Worm (Caenorhabditis elegans) whole organism, L1 larva: Measurements from ENCODE around the gene Y108F1.5.
"Not testable (repeated sequence)": the region's sequence is repeated elsewhere in the genome, so short reads cannot be mapped to it uniquely, and the experiment has no call there.

Experiments
- C04F5.9 ChIP-seq: sonication (generic microtip); optimal IDR thresholded peaks from 2 replicates; lab custom pipeline; 2016; ENCODE audit warnings: missing genetic modification characterization, missing compliant biosample characterization
- F16B12.6 ChIP-seq: fragments of 150-350 bp; optimal IDR thresholded peaks from 2 replicates; lab custom pipeline; 2014; ENCODE audit warnings: missing biosample characterization, missing genetic modification characterization
- Y116A8C.19 ChIP-seq: sonication (generic microtip); optimal IDR thresholded peaks from 2 replicates; lab custom pipeline; 2016; ENCODE audit warnings: missing compliant biosample characterization, missing genetic modification characterization, borderline replicate concordance
- aha-1 ChIP-seq: fragments of 150-350 bp; optimal IDR thresholded peaks from 2 replicates; lab custom pipeline; 2014; ENCODE audit warnings: missing biosample characterization, missing genetic modification characterization
- alr-1 ChIP-seq: fragments of 200-800 bp; sonication (Bioruptor generic); optimal IDR thresholded peaks from 2 replicates; lab custom pipeline; 2018; ENCODE audit warnings: borderline replicate concordance, mild to moderate bottlenecking, missing genetic modification characterization, missing compliant biosample characterization
- ama-1 ChIP-seq: fragments of 150-350 bp; optimal IDR thresholded peaks from 2 replicates; lab custom pipeline; 2014
- blmp-1 ChIP-seq: fragments of 150-350 bp; optimal IDR thresholded peaks from 2 replicates; lab custom pipeline; 2014; ENCODE audit warnings: missing biosample characterization, missing genetic modification characterization
- ceh-90 ChIP-seq: sonication (generic microtip); optimal IDR thresholded peaks from 2 replicates; lab custom pipeline; 2016; ENCODE audit warnings: missing genetic modification characterization, missing compliant biosample characterization
- dpl-1 ChIP-seq, 3 experiments: fragments of 150-350 bp in 2 of 3; sonication (generic microtip) in 1 of 3; optimal IDR thresholded peaks; 2 replicates each; lab custom pipeline; 2014 to 2017; ENCODE audit warnings: missing biosample characterization in 3 of 3, missing genetic modification characterization in 3 of 3, missing genetic modification reagents in 3 of 3
- efl-1 ChIP-seq, 4 experiments: fragments of 150-350 bp; optimal IDR thresholded peaks in 3 of 4; peaks in 1 of 4; 1 replicate in 1 of 4; 2 replicates in 3 of 4; lab custom pipeline; 2014; ENCODE audit warnings: missing biosample characterization in 2 of 4, missing genetic modification characterization in 2 of 4, missing genetic modification reagents in 2 of 4
- elt-3 ChIP-seq, 6 experiments: fragments of 150-350 bp in 1 of 6; sonication (generic microtip); optimal IDR thresholded peaks; 2 replicates each; lab custom pipeline; 2017 to 2018; ENCODE audit warnings: missing biosample characterization in 6 of 6, missing genetic modification characterization in 6 of 6, inconsistent platforms in 1 of 6
- fkh-4 ChIP-seq: sonication (generic microtip); optimal IDR thresholded peaks from 2 replicates; lab custom pipeline; 2016; ENCODE audit warnings: missing compliant biosample characterization, missing genetic modification characterization, borderline replicate concordance
- fkh-8 ChIP-seq: sonication (generic microtip); optimal IDR thresholded peaks from 2 replicates; lab custom pipeline; 2016; ENCODE audit warnings: mild to moderate bottlenecking, missing genetic modification characterization, missing compliant biosample characterization
- grh-1 ChIP-seq: fragments of 200-800 bp; sonication (Bioruptor generic); IDR thresholded peaks from 2 replicates; pipeline ENCODE4 v1.3.6; 2022; ENCODE audit warnings: missing genetic modification reagents, missing genetic modification characterization, missing compliant biosample characterization
- hlh-17 ChIP-seq: fragments of 200-800 bp; sonication (Bioruptor generic); optimal IDR thresholded peaks from 2 replicates; lab custom pipeline; 2018; ENCODE audit warnings: missing genetic modification characterization, mild to moderate bottlenecking, missing compliant biosample characterization, moderate library complexity, borderline replicate concordance
- hlh-4 ChIP-seq: sonication (generic microtip); optimal IDR thresholded peaks from 2 replicates; lab custom pipeline; 2016; ENCODE audit warnings: mild to moderate bottlenecking, missing genetic modification characterization, missing compliant biosample characterization
- irx-1 ChIP-seq: sonication (generic microtip); optimal IDR thresholded peaks from 2 replicates; lab custom pipeline; 2016; ENCODE audit warnings: missing genetic modification characterization, missing compliant biosample characterization
- lin-14 ChIP-seq: fragments of 200-800 bp; sonication (Bioruptor generic); optimal IDR thresholded peaks from 2 replicates; lab custom pipeline; 2018; ENCODE audit warnings: mild to moderate bottlenecking, missing genetic modification characterization, moderate library complexity, missing compliant biosample characterization
- lin-39 ChIP-seq: fragments of 150-350 bp; optimal IDR thresholded peaks from 2 replicates; lab custom pipeline; 2014; ENCODE audit warnings: missing biosample characterization, missing genetic modification reagents, missing genetic modification characterization
- lir-3 ChIP-seq: sonication (generic microtip); optimal IDR thresholded peaks from 2 replicates; lab custom pipeline; 2016; ENCODE audit warnings: mild to moderate bottlenecking, missing genetic modification characterization, moderate library complexity, missing compliant biosample characterization; ENCODE audit not compliant: poor library complexity
- mdl-1 ChIP-seq, 2 experiments: fragments of 150-350 bp; optimal IDR thresholded peaks; 2 replicates each; lab custom pipeline; 2014 to 2017; ENCODE audit warnings: missing biosample characterization in 2 of 2, missing genetic modification characterization in 2 of 2, inconsistent platforms in 1 of 2
- mef-2 ChIP-seq: fragments of 150-350 bp; optimal IDR thresholded peaks from 2 replicates; lab custom pipeline; 2014; ENCODE audit warnings: missing biosample characterization, missing genetic modification characterization
- nhr-12 ChIP-seq: sonication (generic microtip); optimal IDR thresholded peaks from 2 replicates; lab custom pipeline; 2017; ENCODE audit warnings: missing biosample characterization, missing genetic modification characterization
- nhr-19 ChIP-seq: fragments of 200-800 bp; sonication (Bioruptor generic); conservative IDR thresholded peaks from 2 replicates; pipeline ENCODE4 v1.3.6; 2022; ENCODE audit warnings: missing genetic modification characterization, missing compliant biosample characterization
- nhr-237 ChIP-seq: fragments of 150-350 bp; optimal IDR thresholded peaks from 2 replicates; lab custom pipeline; 2014; ENCODE audit warnings: missing biosample characterization, missing genetic modification characterization
- nhr-47 ChIP-seq: sonication (generic microtip); optimal IDR thresholded peaks from 2 replicates; lab custom pipeline; 2016; ENCODE audit warnings: mild to moderate bottlenecking, missing genetic modification characterization, moderate library complexity, missing compliant biosample characterization
- nhr-76 ChIP-seq: sonication (generic microtip); optimal IDR thresholded peaks from 2 replicates; lab custom pipeline; 2017; ENCODE audit warnings: missing biosample characterization, missing genetic modification characterization
- nhr-77 ChIP-seq: fragments of 150-350 bp; optimal IDR thresholded peaks from 2 replicates; lab custom pipeline; 2014; ENCODE audit warnings: missing biosample characterization, missing genetic modification characterization
- nhr-85 ChIP-seq: sonication (generic microtip); peaks from one replicate; lab custom pipeline; 2016; ENCODE audit warnings: missing genetic modification characterization, inconsistent platforms, missing compliant biosample characterization
- pax-3 ChIP-seq: fragments of 200-800 bp; sonication (Bioruptor generic); optimal IDR thresholded peaks from 2 replicates; lab custom pipeline; 2018; ENCODE audit warnings: mild to moderate bottlenecking, missing genetic modification characterization, moderate library complexity, missing compliant biosample characterization
- snpc-4 ChIP-seq: fragments of 150-350 bp; optimal IDR thresholded peaks from 2 replicates; lab custom pipeline; 2014; ENCODE audit warnings: missing biosample characterization, missing genetic modification characterization
- sox-4 ChIP-seq: sonication (generic microtip); optimal IDR thresholded peaks from 2 replicates; lab custom pipeline; 2016; ENCODE audit warnings: missing genetic modification characterization, missing compliant biosample characterization
- sptf-1 ChIP-seq: fragments of 150-350 bp; optimal IDR thresholded peaks from 2 replicates; lab custom pipeline; 2014; ENCODE audit warnings: missing biosample characterization, missing genetic modification characterization
- unc-30 ChIP-seq: sonication (generic microtip); optimal IDR thresholded peaks from 2 replicates; lab custom pipeline; 2017; ENCODE audit warnings: missing biosample characterization, missing genetic modification characterization
- unc-98 ChIP-seq: fragments of 200-800 bp; sonication (Bioruptor generic); IDR thresholded peaks from 2 replicates; pipeline ENCODE4 v1.3.6; 2022; ENCODE audit warnings: missing genetic modification characterization, missing compliant biosample characterization

Gene Y108F1.5

DNA sequence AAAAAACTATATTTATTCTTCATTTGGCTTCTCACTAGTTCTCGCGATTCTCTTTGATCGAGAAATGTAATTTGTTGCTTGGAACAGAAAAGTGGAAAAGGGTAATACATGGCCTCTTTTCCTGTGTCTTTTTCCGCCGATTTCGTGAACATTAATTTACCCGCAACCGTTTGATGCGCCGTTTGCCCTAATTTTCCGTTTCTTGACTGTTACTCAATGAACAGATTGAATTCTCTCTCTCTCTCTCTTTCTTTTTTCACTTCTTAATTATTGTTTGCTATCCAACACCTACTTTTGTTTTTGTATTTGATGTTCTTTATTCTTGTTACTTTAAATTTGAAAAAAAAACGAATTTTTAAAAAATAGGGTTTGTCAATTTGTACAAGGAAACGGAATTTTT, 21.9 kb upstream of the Y108F1.5 start:
- TF ChIP-seq mef-2 (tag; lab: Kevin White, UChicago) (no peak), grh-1 (no peak), nhr-12 (tag; lab: Kevin White, UChicago) (no peak), blmp-1 (tag; lab: Kevin White, UChicago) (peak; percentile 78), lin-39 (tag; lab: Kevin White, UChicago) (no peak), nhr-47 (tag; lab: Kevin White, UChicago) (no peak), aha-1 (tag; lab: Kevin White, UChicago) (no peak), fkh-8 (tag; lab: Kevin White, UChicago) (no peak), alr-1 (tag; lab: Kevin White, UChicago) (no peak), sptf-1 (no peak), lir-3 (tag; lab: Kevin White, UChicago) (no peak), F16B12.6 (no peak), elt-3 (tag; optimal IDR thresholded peaks at IDR 0.05; lab: Kevin White, UChicago) (peak in 1 of 6 experiments; percentile 3), pax-3 (tag; lab: Kevin White, UChicago) (no peak), hlh-4 (no peak), C04F5.9 (tag; lab: Kevin White, UChicago) (no peak), Y116A8C.19 (no peak), unc-30 (tag; lab: Kevin White, UChicago) (no peak), fkh-4 (no peak), nhr-77 (no peak), irx-1 (tag; lab: Kevin White, UChicago) (no peak), efl-1 (optimal IDR thresholded peaks at IDR 0.05; lab: Kevin White, UChicago) (no peak), efl-1 (GFP tag; optimal IDR thresholded peaks at IDR 0.05 in 1 of 2; lab: Kevin White, UChicago) (peak in 1 of 2 experiments; percentile 29), nhr-237 (tag; lab: Kevin White, UChicago) (no peak)

DNA sequence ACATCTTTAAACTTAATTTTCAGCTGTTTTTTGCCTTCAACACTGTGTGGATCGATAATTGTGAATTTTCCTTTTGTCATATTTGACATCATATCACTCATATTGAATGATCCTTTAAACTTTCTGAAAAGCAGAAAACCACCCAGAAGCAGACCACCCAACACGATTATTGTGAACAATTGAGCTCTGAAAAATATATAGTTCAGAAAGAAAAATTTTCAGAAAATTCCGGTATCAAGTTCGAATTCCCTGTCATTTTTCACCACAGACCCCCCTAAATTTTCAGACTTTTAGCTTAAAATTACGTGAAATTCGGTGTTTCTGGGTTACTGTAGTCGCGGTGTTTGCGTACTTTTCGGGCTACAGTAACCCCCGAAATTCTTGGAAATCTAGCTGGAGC, 12.3 kb upstream of the Y108F1.5 start, which contains the start of gene Y47C4A.1:
Gene Y47C4A.1, minus strand, starts transcription at position 101 of the 400 bp plus-strand sequence.
- TF ChIP-seq ceh-90 (tag; lab: Kevin White, UChicago); mdl-1 (tag; optimal IDR thresholded peaks at IDR 0.05; lab: Kevin White, UChicago); dpl-1 (GFP tag; optimal IDR thresholded peaks at IDR 0.05; lab: Kevin White, UChicago): not testable (repeated sequence)

DNA sequence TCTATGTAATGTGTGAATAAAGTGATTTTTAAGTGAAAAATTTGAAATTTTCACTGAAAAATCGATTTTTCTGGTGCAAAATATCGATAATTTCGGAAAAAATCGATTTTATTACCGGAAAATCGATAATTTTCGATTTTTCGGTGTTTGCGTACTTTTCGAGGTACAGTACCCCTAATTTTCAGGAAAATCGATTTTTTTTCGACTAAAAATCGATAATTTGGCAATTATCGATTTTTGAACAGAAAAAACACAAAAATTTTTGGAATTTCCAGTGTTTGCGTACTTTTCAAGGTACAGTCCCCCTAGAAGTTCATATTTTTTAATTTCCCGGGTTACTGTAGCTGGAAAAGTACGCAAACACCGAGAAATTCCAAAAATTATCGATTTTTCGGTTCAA, 2.3 kb downstream of the Y108F1.5 start:
- TF ChIP-seq sox-4 (tag; lab: Kevin White, UChicago) (no peak), nhr-85 (no peak), nhr-76 (no peak), nhr-77 (no peak), ama-1 (lab: Kevin White, UChicago) (no peak)

- not testable (repeated sequence) for TF ChIP-seq nhr-19 (GFP tag; lab: Robert Waterston, UW); hlh-17 (GFP tag; lab: Kevin White, UChicago); hlh-4
These were observed 34.7 kb downstream of the Y108F1.5 start, which contains the start of gene AC8.10 for ce11 chrX:239077-239476. Gene AC8.10 (minus strand): TSS chrX:239177.

- not testable (repeated sequence) for TF ChIP-seq snpc-4 (tag; lab: Kevin White, UChicago); lin-14 (GFP tag; lab: Kevin White, UChicago); unc-98 (GFP tag; lab: Robert Waterston, UW)
- TF ChIP-seq, all 84 proteins: peak for 0; not testable (repeated sequence) for 84
These were observed 44.4 kb downstream of the Y108F1.5 start, which contains the start of gene AC8.3 for ce11 chrX:229374-229773. Gene AC8.3 (minus strand): TSS chrX:229474.
